Fruit fly (Drosophila melanogaster) whole organism, prepupa: Measurements from ENCODE around the gene Hsc70-4.

Experiments
- CG10669 ChIP-seq: fragments of 200-800 bp; sonication (Bioruptor generic); optimal IDR thresholded peaks from 3 replicates; lab custom pipeline; 2018; ENCODE audit warnings: missing biosample characterization, mild to moderate bottlenecking, missing genetic modification characterization, moderate library complexity
- CG11294 ChIP-seq: fragments of 200-800 bp; sonication (Bioruptor generic); IDR thresholded peaks from 2 replicates; pipeline ENCODE4 v1.3.6; 2022; ENCODE audit warnings: missing biosample characterization, missing genetic modification characterization
- CG11762 ChIP-seq: fragments of 200-800 bp; sonication (Bioruptor generic); optimal IDR thresholded peaks from 3 replicates; lab custom pipeline; 2016; ENCODE audit warnings: missing biosample characterization, missing genetic modification characterization; ENCODE audit not compliant: insufficient read depth
- CG11902 ChIP-seq: fragments of 200-800 bp; sonication (Bioruptor generic); optimal IDR thresholded peaks from 3 replicates; lab custom pipeline; 2016; ENCODE audit warnings: missing biosample characterization, missing genetic modification characterization
- CG15336 ChIP-seq: fragments of 200-800 bp; sonication (Bioruptor generic); IDR thresholded peaks from 2 replicates; pipeline ENCODE4 v1.3.6; 2022; ENCODE audit warnings: missing biosample characterization, missing genetic modification characterization
- CG1621 ChIP-seq: fragments of 200-800 bp; sonication (Bioruptor generic); optimal IDR thresholded peaks from 3 replicates; lab custom pipeline; 2018; ENCODE audit warnings: missing biosample characterization, mild to moderate bottlenecking, missing genetic modification characterization
- CG16779 ChIP-seq: fragments of 200-800 bp; sonication (Bioruptor generic); optimal IDR thresholded peaks from 3 replicates; lab custom pipeline; 2017; ENCODE audit warnings: missing biosample characterization, mild to moderate bottlenecking, missing genetic modification characterization
- CG3032 ChIP-seq: fragments of 200-800 bp; optimal IDR thresholded peaks from 2 replicates; lab custom pipeline; 2019; ENCODE audit warnings: missing biosample characterization, mild to moderate bottlenecking, missing genetic modification characterization, moderate library complexity
- CG31627 ChIP-seq: fragments of 200-800 bp; sonication (Bioruptor generic); optimal IDR thresholded peaks from 3 replicates; lab custom pipeline; 2016; ENCODE audit warnings: missing biosample characterization, missing genetic modification characterization
- CG6163 ChIP-seq: fragments of 200-800 bp; sonication (Bioruptor generic); IDR thresholded peaks from 3 replicates; pipeline ENCODE4 v1.3.6; 2022; ENCODE audit warnings: missing biosample characterization, missing genetic modification characterization
- CG6792 ChIP-seq: fragments of 200-800 bp; sonication (Bioruptor generic); optimal IDR thresholded peaks from 3 replicates; lab custom pipeline; 2016; ENCODE audit warnings: missing biosample characterization, missing genetic modification characterization
- CG7368 ChIP-seq: fragments of 200-800 bp; sonication (Bioruptor generic); optimal IDR thresholded peaks from 3 replicates; lab custom pipeline; 2016; ENCODE audit warnings: missing biosample characterization, missing genetic modification characterization
- CG8319 ChIP-seq: fragments of 200-800 bp; sonication (Bioruptor generic); optimal IDR thresholded peaks from 3 replicates; lab custom pipeline; 2016; ENCODE audit warnings: missing biosample characterization, missing genetic modification characterization
- CG9139 ChIP-seq: fragments of 200-800 bp; sonication (Bioruptor generic); optimal IDR thresholded peaks from 3 replicates; lab custom pipeline; 2017; ENCODE audit warnings: missing biosample characterization, mild to moderate bottlenecking, missing genetic modification characterization
- Eip75B ChIP-seq: fragments of 200-800 bp; sonication (Bioruptor generic); optimal IDR thresholded peaks from 3 replicates; lab custom pipeline; 2016; ENCODE audit warnings: missing biosample characterization, missing genetic modification characterization
- Eip93F ChIP-seq: fragments of 200-800 bp; sonication (Bioruptor generic); optimal IDR thresholded peaks from 2 replicates; lab custom pipeline; 2016; ENCODE audit warnings: missing biosample characterization, mild to moderate bottlenecking, missing genetic modification characterization
- Ets21C ChIP-seq: fragments of 200-800 bp; sonication (Bioruptor generic); optimal IDR thresholded peaks from 3 replicates; lab custom pipeline; 2016; ENCODE audit warnings: missing biosample characterization, missing genetic modification characterization
- Hr4 ChIP-seq: fragments of 200-800 bp; sonication (Bioruptor generic); optimal IDR thresholded peaks from 3 replicates; lab custom pipeline; 2016; ENCODE audit warnings: missing biosample characterization, missing genetic modification characterization
- Lpt ChIP-seq: fragments of 200-800 bp; sonication (Bioruptor generic); optimal IDR thresholded peaks from 3 replicates; lab custom pipeline; 2016; ENCODE audit warnings: missing biosample characterization, missing genetic modification characterization
- OdsH ChIP-seq: fragments of 200-800 bp; sonication (Bioruptor generic); optimal IDR thresholded peaks from 3 replicates; lab custom pipeline; 2016; ENCODE audit warnings: missing biosample characterization, missing genetic modification characterization
- Smox ChIP-seq: fragments of 200-800 bp; sonication (Bioruptor generic); optimal IDR thresholded peaks from 3 replicates; lab custom pipeline; 2016; ENCODE audit warnings: missing biosample characterization, missing genetic modification characterization
- Sox14 ChIP-seq: fragments of 200-800 bp; sonication (Bioruptor generic); optimal IDR thresholded peaks from 3 replicates; lab custom pipeline; 2016; ENCODE audit warnings: missing biosample characterization, missing genetic modification characterization
- Sox15 ChIP-seq: fragments of 200-800 bp; sonication (Bioruptor generic); optimal IDR thresholded peaks from 3 replicates; lab custom pipeline; 2016; ENCODE audit warnings: missing biosample characterization, missing genetic modification characterization
- achi ChIP-seq: fragments of 200-800 bp; sonication (Bioruptor generic); optimal IDR thresholded peaks from 3 replicates; lab custom pipeline; 2016; ENCODE audit warnings: missing biosample characterization, missing genetic modification characterization
- cyc ChIP-seq: fragments of 200-800 bp; sonication (Bioruptor generic); optimal IDR thresholded peaks from 3 replicates; lab custom pipeline; 2016; ENCODE audit warnings: missing biosample characterization, missing genetic modification characterization
- dac ChIP-seq: fragments of 200-800 bp; sonication (Bioruptor generic); optimal IDR thresholded peaks from 2 replicates; lab custom pipeline; 2017; ENCODE audit warnings: missing biosample characterization, mild to moderate bottlenecking, missing genetic modification characterization
- dsx ChIP-seq: fragments of 200-800 bp; optimal IDR thresholded peaks from 3 replicates; lab custom pipeline; 2019; ENCODE audit warnings: missing biosample characterization, mild to moderate bottlenecking, missing genetic modification characterization, moderate library complexity; ENCODE audit not compliant: poor library complexity, severe bottlenecking
- esn ChIP-seq: fragments of 200-800 bp; sonication (Bioruptor generic); optimal IDR thresholded peaks from 2 replicates; lab custom pipeline; 2016; ENCODE audit warnings: missing biosample characterization, mild to moderate bottlenecking, missing genetic modification characterization, moderate library complexity
- fd85E ChIP-seq: fragments of 200-800 bp; sonication (Bioruptor generic); optimal IDR thresholded peaks from 3 replicates; lab custom pipeline; 2016; ENCODE audit warnings: missing biosample characterization, missing genetic modification characterization
- net ChIP-seq: fragments of 200-800 bp; sonication (Bioruptor generic); optimal IDR thresholded peaks from 3 replicates; lab custom pipeline; 2016; ENCODE audit warnings: missing biosample characterization, missing genetic modification characterization
- pdm3 ChIP-seq: fragments of 200-800 bp; sonication (Bioruptor generic); optimal IDR thresholded peaks from 3 replicates; lab custom pipeline; 2016; ENCODE audit warnings: missing biosample characterization, missing genetic modification characterization
- spab ChIP-seq: fragments of 200-800 bp; sonication (Bioruptor generic); optimal IDR thresholded peaks from 2 replicates; lab custom pipeline; 2017; ENCODE audit warnings: missing biosample characterization, mild to moderate bottlenecking, missing genetic modification characterization, missing genetic modification reagents
- ss ChIP-seq, 2 experiments: fragments of 200-800 bp; sonication (Bioruptor generic); optimal IDR thresholded peaks; 2 replicates in 1 of 2; 3 replicates in 1 of 2; lab custom pipeline; 2017 to 2018; ENCODE audit warnings: mild to moderate bottlenecking in 2 of 2, missing biosample characterization in 2 of 2, missing genetic modification characterization in 2 of 2, moderate library complexity in 1 of 2
- svp ChIP-seq: fragments of 200-800 bp; sonication (Bioruptor generic); peaks from one replicate; lab custom pipeline; 2016; ENCODE audit warnings: missing biosample characterization, missing genetic modification characterization
- topi ChIP-seq: fragments of 200-800 bp; sonication (Bioruptor generic); optimal IDR thresholded peaks from 3 replicates; lab custom pipeline; 2016; ENCODE audit warnings: missing biosample characterization, missing genetic modification characterization
- vri ChIP-seq: fragments of 200-800 bp; sonication (Bioruptor generic); optimal IDR thresholded peaks from 3 replicates; lab custom pipeline; 2016; ENCODE audit warnings: missing biosample characterization, mild to moderate bottlenecking, missing genetic modification characterization

The Hsc70-4 gene

DNA sequence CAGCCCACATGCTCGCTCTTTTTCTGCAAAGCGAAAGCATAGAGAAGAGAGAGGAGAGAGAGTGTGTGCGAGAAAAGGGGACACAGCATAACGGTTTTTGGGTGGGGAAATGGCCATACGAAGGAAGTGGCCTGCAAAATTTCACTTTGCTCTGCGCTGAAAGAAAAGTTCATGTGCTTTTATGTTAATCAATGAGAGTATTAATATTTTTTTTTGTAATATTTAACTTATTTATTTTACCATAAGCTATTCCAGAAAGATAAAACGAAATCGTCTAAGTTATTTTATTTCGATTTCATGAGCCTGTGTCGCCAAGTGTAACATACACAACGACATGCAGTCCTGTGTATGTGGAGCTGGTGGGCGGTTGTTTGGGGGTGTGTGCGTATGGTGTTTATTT is 8.0 kb downstream of the Hsc70-4 start (continued):
- TF ChIP-seq Smox (peak; percentile 45), topi (peak; percentile 48), CG31627 (peak; percentile 3), CG7368 (GFP tag; lab: Kevin White, UChicago) (no peak), Lpt (GFP tag; lab: Kevin White, UChicago) (no peak), pdm3 (GFP tag; lab: Kevin White, UChicago) (no peak), CG11294 (peak; percentile 65; the same call in 1 of the 2 replicates), spab (no peak), dsx (GFP tag; lab: Kevin White, UChicago) (no peak), CG15336 (GFP tag; lab: Robert Waterston, UW) (peak; percentile 76)

DNA sequence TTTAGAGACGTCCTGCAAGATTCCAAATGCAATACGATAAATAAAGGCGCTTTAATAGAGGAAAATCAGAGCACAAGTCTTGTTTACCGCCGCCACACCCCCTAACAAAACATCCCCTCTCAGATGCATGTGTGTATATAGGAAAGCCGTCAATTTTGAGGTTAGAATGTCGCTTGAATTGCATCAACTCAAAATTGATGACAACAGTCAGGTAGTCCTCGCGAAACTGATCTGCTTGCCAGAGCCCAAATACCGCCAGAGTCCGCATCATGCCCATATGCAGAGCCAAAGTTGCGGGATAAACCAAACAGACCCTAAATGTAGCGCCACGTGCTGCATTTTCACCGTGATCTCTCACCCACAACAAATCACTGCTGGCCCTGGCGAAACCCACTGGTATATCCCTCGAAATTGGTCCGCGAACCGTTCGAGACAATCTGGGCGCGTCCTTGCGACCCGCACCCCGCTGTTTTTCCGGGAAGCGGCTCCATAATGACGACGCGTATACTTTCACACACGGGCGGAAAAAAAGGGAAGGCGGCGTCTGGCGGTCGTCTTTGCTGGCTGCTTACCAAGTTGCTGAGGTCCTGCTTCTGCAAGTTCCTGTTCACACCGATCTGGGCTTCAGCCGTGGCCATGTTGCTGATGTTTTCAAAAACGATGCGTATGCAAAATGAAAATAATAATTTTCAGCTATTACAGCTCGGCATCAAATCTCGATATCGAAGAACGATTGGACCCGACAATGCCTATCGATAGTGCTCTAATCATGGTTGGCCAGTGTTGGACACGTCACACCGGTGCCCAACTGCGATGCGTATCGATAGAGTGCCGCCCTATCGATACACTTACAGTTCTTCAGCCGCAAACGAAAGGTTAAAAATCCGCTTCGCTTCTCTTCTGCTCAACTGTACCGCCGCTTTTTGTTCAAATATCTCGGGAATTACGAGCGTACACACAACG is 20.5 kb downstream of the Hsc70-4 start, which contains the start of the genes eIF2gamma and Set:
Gene eIF2gamma (minus strand): TSS at position 749 of the 963 bp plus-strand sequence.
Gene Set (plus strand): TSS at position 843 of the 963 bp plus-strand sequence.
- TF ChIP-seq dsx (GFP tag; lab: Kevin White, UChicago) (no peak), ss (GFP tag; optimal IDR thresholded peaks at IDR 0.05; lab: Kevin White, UChicago) (no peak), CG31627 (peak; percentile 30), CG15336 (GFP tag; lab: Robert Waterston, UW) (no peak), cyc (GFP tag; lab: Kevin White, UChicago) (peak; percentile 28), CG1621 (peak; percentile 38), svp (GFP tag; lab: Kevin White, UChicago) (no peak)

DNA sequence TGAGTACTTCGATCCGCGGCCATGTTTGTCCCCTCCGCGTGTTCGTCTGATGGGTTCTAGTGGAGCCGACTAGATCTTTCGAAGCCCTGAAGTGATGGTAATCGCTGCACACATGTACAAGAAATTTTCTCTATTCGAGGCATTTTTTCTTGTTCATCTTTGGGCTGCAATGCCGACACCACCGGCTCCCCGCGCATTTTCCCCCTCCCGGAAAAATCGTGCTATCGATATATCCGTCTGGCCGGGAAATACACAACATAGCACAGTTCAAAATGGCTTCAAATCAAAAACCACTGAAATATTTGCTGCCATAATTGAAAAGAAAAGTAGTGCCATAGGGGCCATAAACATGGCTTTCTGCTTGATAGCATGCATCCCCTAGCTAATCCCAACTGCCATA is 21.5 kb downstream of the Hsc70-4 start:
- TF ChIP-seq Eip93F (GFP tag; lab: Kevin White, UChicago) = no peak
- no peak for TF ChIP-seq Sox14 (GFP tag; lab: Kevin White, UChicago)
- no peak for TF ChIP-seq CG7368 (GFP tag; lab: Kevin White, UChicago)
- no peak for TF ChIP-seq topi
- no peak for TF ChIP-seq CG11762 (GFP tag; lab: Kevin White, UChicago)
- no peak for TF ChIP-seq net
- TF ChIP-seq achi = no peak
- TF ChIP-seq CG31627 = no peak
- TF ChIP-seq ss (GFP tag; optimal IDR thresholded peaks at IDR 0.05; lab: Kevin White, UChicago) = no peak
- TF ChIP-seq Hr4 = no peak
- TF ChIP-seq OdsH (GFP tag; lab: Kevin White, UChicago) = no peak
- TF ChIP-seq CG6792 = no peak
- TF ChIP-seq dac (GFP tag; lab: Kevin White, UChicago) = no peak
- no peak for TF ChIP-seq CG3032
- no peak for TF ChIP-seq Smox
- TF ChIP-seq Sox15 (GFP tag; lab: Kevin White, UChicago) = no peak
- no peak for TF ChIP-seq fd85E (GFP tag; lab: Kevin White, UChicago)
- no peak for TF ChIP-seq pdm3 (GFP tag; lab: Kevin White, UChicago)

DNA sequence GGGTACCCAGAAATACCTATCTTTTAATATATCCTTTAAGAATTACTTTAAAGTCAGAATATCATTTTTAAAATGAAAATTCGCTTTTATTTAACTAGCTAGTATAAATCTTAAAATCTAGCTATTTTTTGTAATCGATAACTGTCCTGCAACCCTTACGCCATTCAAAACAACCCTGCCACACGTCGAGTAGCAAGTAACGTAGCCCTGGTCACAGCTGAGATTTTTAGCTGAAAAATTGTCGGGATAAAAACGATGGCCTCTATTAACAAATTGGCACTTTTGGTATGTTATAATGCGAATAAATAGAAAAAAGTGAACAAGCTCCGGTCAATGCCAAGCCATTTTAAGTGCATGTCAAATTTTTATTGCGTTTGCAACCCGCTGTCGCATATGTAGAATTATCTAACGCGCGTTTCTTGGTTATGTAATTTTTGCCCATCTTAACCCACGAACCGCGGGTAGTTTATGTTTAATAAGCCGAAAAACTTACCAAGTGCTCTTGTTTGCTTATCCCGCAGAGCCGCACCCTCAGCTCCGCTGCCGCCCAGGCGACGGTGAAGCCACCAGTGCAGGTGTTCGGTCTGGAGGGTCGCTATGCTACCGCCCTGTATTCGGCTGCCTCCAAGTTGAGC is 23.0 kb downstream of the Hsc70-4 start, which contains the start of gene ATPsynO:
Gene ATPsynO (plus strand): TSS at position 186 of the 635 bp plus-strand sequence.
- TF ChIP-seq CG6163 (GFP tag; lab: Robert Waterston, UW) (no peak), CG11902 (GFP tag; lab: Kevin White, UChicago) (no peak), CG10669 (GFP tag; lab: Kevin White, UChicago) (no peak), esn (GFP tag; lab: Kevin White, UChicago) (peak; percentile 16), CG8319 (GFP tag; lab: Kevin White, UChicago) (no peak), Eip75B (GFP tag; lab: Kevin White, UChicago) (no peak), CG3032 (peak; percentile 35), Ets21C (GFP tag; lab: Kevin White, UChicago) (no peak), vri (GFP tag; lab: Kevin White, UChicago) (peak; percentile 93), Sox14 (GFP tag; lab: Kevin White, UChicago) (no peak), OdsH (GFP tag; lab: Kevin White, UChicago) (no peak), CG16779 (no peak), CG9139 (no peak)
